Worm (Caenorhabditis elegans) whole organism, L4/young adult: Measurements from ENCODE around the gene vit-1.

Experiments
- W03F9.2 ChIP-seq: fragments of 150-350 bp; optimal IDR thresholded peaks from 2 replicates; lab custom pipeline; 2014; ENCODE audit warnings: missing biosample characterization, missing genetic modification characterization
- dao-5 ChIP-seq: sonication (generic microtip); optimal IDR thresholded peaks from 2 replicates; lab custom pipeline; 2016; ENCODE audit warnings: missing genotype, missing genetic modification characterization, moderate library complexity, missing compliant biosample characterization
- him-1 ChIP-seq: sonication (generic microtip); optimal IDR thresholded peaks from 2 replicates; lab custom pipeline; 2016; ENCODE audit warnings: missing genotype, missing genetic modification reagents, missing genetic modification characterization, missing compliant biosample characterization

The vit-1 gene

DNA sequence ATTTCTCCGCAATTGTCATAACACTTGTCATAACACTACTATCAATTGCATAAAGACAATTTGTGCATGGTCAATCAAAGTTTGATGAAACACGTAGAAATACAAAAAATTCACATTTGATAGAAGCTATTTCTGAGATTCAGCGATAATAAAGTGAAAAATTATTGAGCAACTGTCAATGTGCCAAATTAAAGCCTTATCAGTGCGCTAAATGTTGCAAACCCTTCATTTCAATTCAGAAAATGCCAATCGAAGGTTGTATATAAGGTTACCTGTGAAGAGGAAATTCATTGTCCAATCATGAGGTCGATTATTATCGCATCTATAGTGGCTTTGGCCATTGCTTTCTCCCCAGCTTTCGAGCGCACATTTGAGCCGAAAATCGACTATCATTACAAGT, at the start of gene vit-1:
Gene vit-1, plus strand, starts transcription at position 289 of the 400 bp plus-strand sequence.
- TF ChIP-seq him-1 (tag; lab: Kevin White, UChicago) (no peak), dao-5 (tag; lab: Kevin White, UChicago) (no peak), W03F9.2 (no peak)

ce11 chrX:7678437-7679139, 49.1 kb upstream of the vit-1 start:
- peak; percentile 68 for TF ChIP-seq him-1 (tag; lab: Kevin White, UChicago)
- no peak for TF ChIP-seq dao-5 (tag; lab: Kevin White, UChicago)

- no peak for TF ChIP-seq dao-5 (tag; lab: Kevin White, UChicago)
- no peak for TF ChIP-seq him-1 (tag; lab: Kevin White, UChicago)
- TF ChIP-seq W03F9.2, result no peak
Observed at ce11 chrX:7679835-7680234, 47.9 kb upstream of the vit-1 start.

ce11 chrX:7680545-7681330, 47.0 kb upstream of the vit-1 start, which contains the start of gene stn-2:
TSS of gene stn-2 (minus strand) at chrX:7680619.
- TF ChIP-seq him-1 (tag; lab: Kevin White, UChicago) (no peak), W03F9.2 (no peak), dao-5 (tag; lab: Kevin White, UChicago) (no peak)

- TF ChIP-seq W03F9.2 (no peak), dao-5 (tag; lab: Kevin White, UChicago) (no peak), him-1 (tag; lab: Kevin White, UChicago) (no peak)
Observed at ce11 chrX:7681965-7682946, 45.4 kb upstream of the vit-1 start, which contains the start of gene unc-18. TSS of gene unc-18 (plus strand) at chrX:7682896.

DNA sequence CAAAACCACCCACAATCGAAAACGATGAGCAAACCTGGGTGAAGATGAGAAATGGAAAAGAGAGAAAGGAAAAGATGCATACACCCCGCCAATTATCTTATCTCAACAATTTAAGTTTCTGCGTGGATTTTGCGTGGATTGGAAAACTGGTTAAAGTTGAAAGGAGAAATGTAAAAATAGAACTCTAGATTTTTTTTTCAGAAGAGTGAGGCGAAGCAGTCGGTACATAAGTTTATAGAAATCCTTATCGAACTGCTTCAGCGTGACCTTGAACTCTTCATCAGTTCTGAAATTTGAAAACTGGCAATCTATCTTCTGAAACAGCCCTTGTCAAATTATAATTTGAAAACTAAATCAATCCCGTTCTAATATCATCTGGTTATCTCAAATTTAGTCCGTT, 38.6 kb upstream of the vit-1 start, which contains the start of gene clik-2:
Gene clik-2, minus strand, starts transcription at position 101 of the 400 bp plus-strand sequence.
- TF ChIP-seq him-1 (tag; lab: Kevin White, UChicago), result no peak
- no peak for TF ChIP-seq dao-5 (tag; lab: Kevin White, UChicago)
- no peak for TF ChIP-seq W03F9.2

DNA sequence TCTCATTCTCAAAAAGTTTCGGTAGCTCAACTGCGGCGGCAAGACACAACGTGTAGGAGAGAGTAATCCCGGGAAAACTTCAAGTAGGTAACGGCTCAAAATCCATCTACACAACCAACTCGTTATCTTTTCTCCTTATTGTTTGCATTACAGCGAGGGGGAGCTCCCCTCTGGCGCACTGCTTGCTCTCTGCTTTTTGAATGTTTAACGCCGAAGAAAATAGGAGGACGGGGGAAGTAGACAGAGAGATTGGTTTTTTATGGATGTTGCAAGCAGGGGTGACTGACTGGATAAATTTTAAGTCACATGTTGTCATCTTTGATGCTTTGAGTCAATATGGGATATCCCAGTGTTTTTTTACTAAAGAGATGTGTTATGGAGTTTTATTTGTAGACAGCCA, 38.1 kb upstream of the vit-1 start:
- TF ChIP-seq him-1 (tag; lab: Kevin White, UChicago), result peak; percentile 41
- TF ChIP-seq dao-5 (tag; lab: Kevin White, UChicago), result no peak

- TF ChIP-seq dao-5 (tag; lab: Kevin White, UChicago) (no peak), W03F9.2 (no peak), him-1 (tag; lab: Kevin White, UChicago) (no peak)
Observed at ce11 chrX:7703863-7704262, 23.8 kb upstream of the vit-1 start.

- TF ChIP-seq him-1 (tag; lab: Kevin White, UChicago) (no peak), dao-5 (tag; lab: Kevin White, UChicago) (no peak), W03F9.2 (no peak)
Observed at ce11 chrX:7707031-7707430, 20.7 kb upstream of the vit-1 start, which contains the start of gene kvs-1. TSS of gene kvs-1 (minus strand) at chrX:7707131.

- no peak for TF ChIP-seq dao-5 (tag; lab: Kevin White, UChicago)
Observed at ce11 chrX:7710187-7710586, 17.5 kb upstream of the vit-1 start.

ce11 chrX:7710643-7711042, 17.0 kb upstream of the vit-1 start, which contains the start of gene K09F5.4:
TSS of gene K09F5.4 (minus strand) at chrX:7710743.
- TF ChIP-seq W03F9.2 (no peak), him-1 (tag; lab: Kevin White, UChicago) (no peak), dao-5 (tag; lab: Kevin White, UChicago) (no peak)

DNA sequence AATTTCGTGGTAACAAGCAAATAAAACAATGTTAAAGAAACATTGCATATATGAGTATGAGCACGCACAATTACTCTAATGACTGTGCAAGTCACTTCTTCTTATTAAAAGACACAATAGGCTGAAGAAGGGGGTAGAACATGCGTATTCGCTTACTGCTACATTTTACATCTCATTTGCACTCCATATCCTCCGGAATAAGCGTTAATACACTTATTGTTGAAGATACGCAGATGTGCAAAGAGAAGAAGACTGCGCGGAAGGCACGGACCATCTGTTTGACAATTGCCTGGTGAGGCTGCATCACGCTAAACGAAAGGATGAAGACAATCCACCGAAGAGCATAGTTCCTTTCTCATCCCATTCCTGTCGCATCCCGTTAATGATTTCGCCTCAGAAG, 14.8 kb upstream of the vit-1 start:
- TF ChIP-seq him-1 (tag; lab: Kevin White, UChicago) (no peak), W03F9.2 (no peak), dao-5 (tag; lab: Kevin White, UChicago) (no peak)

- TF ChIP-seq him-1 (tag; lab: Kevin White, UChicago) (no peak), dao-5 (tag; lab: Kevin White, UChicago) (no peak), W03F9.2 (no peak)
Observed at ce11 chrX:7715463-7715862, 12.2 kb upstream of the vit-1 start.
